Fruit fly (Drosophila melanogaster): Measurements from ENCODE around the gene Dys.

Dys gene

DNA sequence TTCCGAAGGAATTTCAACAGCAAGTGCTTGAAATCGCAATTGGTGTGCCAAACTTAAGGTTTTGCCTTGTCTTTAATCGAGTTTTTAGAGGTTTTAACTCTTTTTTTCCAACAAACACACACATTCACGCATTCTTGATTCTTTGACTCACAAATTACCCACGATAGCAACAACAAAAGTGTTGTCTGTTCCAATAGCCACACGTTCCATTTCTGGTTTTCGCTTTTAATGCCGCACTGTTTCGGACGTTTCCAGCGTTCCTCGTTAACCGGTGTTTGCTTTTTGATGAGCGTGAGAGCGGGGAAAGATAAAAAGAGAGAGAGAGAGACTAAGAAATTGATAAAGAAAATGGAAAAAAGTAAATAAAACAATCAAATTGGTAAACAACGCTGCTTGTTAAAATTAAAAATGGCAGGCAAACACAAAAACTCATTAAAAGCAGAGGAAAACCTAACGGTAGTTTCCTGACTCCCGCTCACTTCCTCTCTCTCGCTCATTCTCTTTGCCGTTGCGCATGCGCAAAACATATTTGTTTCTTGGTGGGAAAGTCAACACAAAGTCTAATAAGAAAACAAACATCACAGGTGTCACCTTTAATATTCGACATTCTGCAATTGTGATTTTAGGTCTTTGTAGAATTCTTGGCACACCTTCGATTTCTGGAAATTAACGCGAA is 3.1 kb downstream of the Dys start (continued):
- TF ChIP-seq CG7556 (GFP tag; optimal IDR thresholded peaks at IDR 0.05) (peak; percentile 67), CG8089 (GFP tag; optimal IDR thresholded peaks at IDR 0.05) (peak; percentile 69), CG15601 (tag; optimal IDR thresholded peaks at IDR 0.05) (peak; percentile 90), CHES-1-like (GFP tag; optimal IDR thresholded peaks at IDR 0.05) (peak; percentile 59), sc (optimal IDR thresholded peaks at IDR 0.05) (no peak), sc (GFP tag; optimal IDR thresholded peaks at IDR 0.05) (peak; percentile 77), Eip74EF (GFP tag; optimal IDR thresholded peaks at IDR 0.05) (peak in 1 of 2 experiments; percentile 55), fd64A (GFP tag; optimal IDR thresholded peaks at IDR 0.05) (peak; percentile 85), GATAe (GFP tag; conservative IDR thresholded peaks at IDR 0.05) (no peak), chn (GFP tag; optimal IDR thresholded peaks at IDR 0.05) (no peak), Sin3A (optimal IDR thresholded peaks at IDR 0.05) (no peak), CTCF (GFP tag; optimal IDR thresholded peaks at IDR 0.05) (peak; percentile 29), crc (GFP tag; optimal IDR thresholded peaks at IDR 0.05) (peak; percentile 36), D (optimal IDR thresholded peaks at IDR 0.05) (no peak), D (GFP tag; optimal IDR thresholded peaks at IDR 0.05) (peak; percentile 80), ken (GFP tag; IDR thresholded peaks at IDR 0.05) (peak; percentile 60; the same call in 2 of the 3 replicates), peb (GFP tag; IDR thresholded peaks at IDR 0.05) (no peak), zfh2 (GFP tag; optimal IDR thresholded peaks at IDR 0.05) (no peak), CG7839 (tag; optimal IDR thresholded peaks at IDR 0.05) (peak; percentile 29), CG1647 (GFP tag; optimal IDR thresholded peaks at IDR 0.05) (peak; percentile 20), TFAM (GFP tag; optimal IDR thresholded peaks at IDR 0.05) (peak; percentile 43), Atf6 (GFP tag; IDR thresholded peaks at IDR 0.05) (peak; percentile 77), Opbp (GFP tag; IDR thresholded peaks at IDR 0.05; ENCODE audit: partially characterized antibody) (no peak), gro (GFP tag; optimal IDR thresholded peaks at IDR 0.05) (peak; percentile 3), Atf3 (GFP tag; optimal IDR thresholded peaks at IDR 0.05) (no peak), jumu (GFP tag; optimal IDR thresholded peaks at IDR 0.05) (no peak), Sry-β (GFP tag; optimal IDR thresholded peaks at IDR 0.05) (peak; percentile 45), phol (tag; optimal IDR thresholded peaks at IDR 0.05) (peak; percentile 36), CG6654 (GFP tag; optimal IDR thresholded peaks at IDR 0.05) (peak; percentile 9), sr (GFP tag; IDR thresholded peaks at IDR 0.05) (no peak), Bteb2 (GFP tag; optimal IDR thresholded peaks at IDR 0.05) (no peak), CG10209 (GFP tag; optimal IDR thresholded peaks at IDR 0.05) (peak; percentile 85), CG4404 (GFP tag; IDR thresholded peaks at IDR 0.05) (0 out of 2 replicates have a peak, but pooled peaks have one; percentile 21), Mes4 (GFP tag; optimal IDR thresholded peaks at IDR 0.05) (peak; percentile 63), CG8281 (tag; optimal IDR thresholded peaks at IDR 0.05) (peak; percentile 47), CG17612 (GFP tag; IDR thresholded peaks at IDR 0.05) (no peak), dati (GFP tag; IDR thresholded peaks at IDR 0.05) (no peak), CG12104 (GFP tag; optimal IDR thresholded peaks at IDR 0.05) (peak; percentile 58), ftz-f1 (GFP tag; optimal IDR thresholded peaks at IDR 0.05) (no peak), HmgD (GFP tag; optimal IDR thresholded peaks at IDR 0.05) (peak; percentile 4), Gug (GFP tag; IDR thresholded peaks at IDR 0.05) (no peak), Vsx1 (GFP tag; optimal IDR thresholded peaks at IDR 0.05) (peak; percentile 71), dm (GFP tag; optimal IDR thresholded peaks at IDR 0.05) (no peak), ro (GFP tag; IDR thresholded peaks at IDR 0.05) (no peak), CG13296 (GFP tag; optimal IDR thresholded peaks at IDR 0.05) (peak; percentile 56), CG9437 (GFP tag; optimal IDR thresholded peaks at IDR 0.05) (no peak), sens (GFP tag) (peak; percentile 94), CG33557 (GFP tag; optimal IDR thresholded peaks at IDR 0.05) (peak; percentile 85), bowl (GFP tag; IDR thresholded peaks at IDR 0.05) (no peak), CG11398 (GFP tag; optimal IDR thresholded peaks at IDR 0.05) (peak; percentile 61), NFAT (GFP tag; IDR thresholded peaks at IDR 0.05) (no peak), CG13775 (GFP tag; optimal IDR thresholded peaks at IDR 0.05) (peak; percentile 54)
